Fruit fly (Drosophila melanogaster): ENCODE data around the gene CG13318.

- TF ChIP-seq CG8478 (optimal IDR thresholded peaks at IDR 0.05): no peak
- no peak for TF ChIP-seq EcR (GFP tag; optimal IDR thresholded peaks at IDR 0.05)
- TF ChIP-seq pan (optimal IDR thresholded peaks at IDR 0.05): no peak
- no peak for TF ChIP-seq psq (optimal IDR thresholded peaks at IDR 0.05)
- no peak for TF ChIP-seq usp (GFP tag; optimal IDR thresholded peaks at IDR 0.05)
These were observed 8.2 kb upstream of the CG13318 start, which contains the start of gene CG33189 for dm6 chr3R:8780689-8781088.

All from whole organism.